Fruit fly (Drosophila melanogaster): ENCODE measurements around the gene Sema1a.

Gene Sema1a

dm6 chr2L:8699895-8700314 lies 158.0 kb downstream of the Sema1a start (continued):
- TF ChIP-seq CG1603 (tag; optimal IDR thresholded peaks at IDR 0.05) (peak; percentile 52), CG1602 (GFP tag; optimal IDR thresholded peaks at IDR 0.05) (no peak), gro (GFP tag; optimal IDR thresholded peaks at IDR 0.05) (peak; percentile 21), Sry-δ (GFP tag; optimal IDR thresholded peaks at IDR 0.05) (no peak), nerfin-1 (tag; optimal IDR thresholded peaks at IDR 0.05) (peak; percentile 44), CG3281 (GFP tag; optimal IDR thresholded peaks at IDR 0.05) (peak; percentile 69), CG4820 (GFP tag; optimal IDR thresholded peaks at IDR 0.05) (no peak), CG31224 (GFP tag; IDR thresholded peaks at IDR 0.05) (no peak), ftz-f1 (GFP tag; optimal IDR thresholded peaks at IDR 0.05) (peak; percentile 21), CG6854 (GFP tag; optimal IDR thresholded peaks at IDR 0.05) (peak; percentile 59), ssp (GFP tag; IDR thresholded peaks at IDR 0.05) (no peak), salm (tag; optimal IDR thresholded peaks at IDR 0.05) (peak; percentile 81), mld (GFP tag; IDR thresholded peaks at IDR 0.05; ENCODE audit: partially characterized antibody) (no peak), CG18011 (GFP tag; optimal IDR thresholded peaks at IDR 0.05) (peak; percentile 24), scrt (GFP tag; optimal IDR thresholded peaks at IDR 0.05) (peak; percentile 59), slbo (GFP tag; IDR thresholded peaks at IDR 0.05) (no peak), Trl (optimal IDR thresholded peaks at IDR 0.05) (no peak), Trl (GFP tag; optimal IDR thresholded peaks at IDR 0.05) (peak; percentile 1), CG30431 (GFP tag; optimal IDR thresholded peaks at IDR 0.05) (no peak), CG33213 (GFP tag; optimal IDR thresholded peaks at IDR 0.05) (peak; percentile 14), HmgZ (tag; optimal IDR thresholded peaks at IDR 0.05) (peak; percentile 67), Fer3 (tag; optimal IDR thresholded peaks at IDR 0.05) (peak; percentile 55), zen (tag; optimal IDR thresholded peaks at IDR 0.05) (no peak), CG5953 (GFP tag; IDR thresholded peaks at IDR 0.05) (no peak), TFAM (GFP tag; optimal IDR thresholded peaks at IDR 0.05) (no peak), CG2116 (GFP tag; optimal IDR thresholded peaks at IDR 0.05) (peak; percentile 42), CG8944 (GFP tag; optimal IDR thresholded peaks at IDR 0.05) (no peak), CG33557 (GFP tag; optimal IDR thresholded peaks at IDR 0.05) (no peak), CG15011 (GFP tag; optimal IDR thresholded peaks at IDR 0.05) (peak; percentile 50), CG15696 (tag; optimal IDR thresholded peaks at IDR 0.05) (no peak), Hsf (GFP tag; optimal IDR thresholded peaks at IDR 0.05) (no peak), dan (GFP tag; IDR thresholded peaks at IDR 0.05) (no peak), CG4282 (GFP tag; optimal IDR thresholded peaks at IDR 0.05) (no peak), CG32767 (GFP tag; IDR thresholded peaks at IDR 0.05) (peak; percentile 31; the same call in 1 of the 2 replicates), CHES-1-like (GFP tag; optimal IDR thresholded peaks at IDR 0.05) (no peak), B-H2 (GFP tag; optimal IDR thresholded peaks at IDR 0.05) (peak; percentile 63), usp (GFP tag; optimal IDR thresholded peaks at IDR 0.05) (no peak), Pdp1 (GFP tag; optimal IDR thresholded peaks at IDR 0.05) (peak in 1 of 2 experiments; percentile 57), MTF-1 (GFP tag; optimal IDR thresholded peaks at IDR 0.05; ENCODE audit: borderline replicate concordance) (peak; percentile 63), CG7839 (tag; optimal IDR thresholded peaks at IDR 0.05) (peak; percentile 2), CG4328 (GFP tag; optimal IDR thresholded peaks at IDR 0.05) (peak; percentile 52), grn (GFP tag; optimal IDR thresholded peaks at IDR 0.05) (peak; percentile 99), CG2120 (GFP tag; optimal IDR thresholded peaks at IDR 0.05) (peak; percentile 24), CG9876 (GFP tag; optimal IDR thresholded peaks at IDR 0.05) (no peak), Ravus (GFP tag; IDR thresholded peaks at IDR 0.05) (no peak), CG31365 (tag; optimal IDR thresholded peaks at IDR 0.05) (peak; percentile 29), Stat92E (GFP tag; optimal IDR thresholded peaks at IDR 0.05) (no peak), CG1529 (GFP tag; optimal IDR thresholded peaks at IDR 0.05) (peak; percentile 49), CG7786 (GFP tag; optimal IDR thresholded peaks at IDR 0.05) (no peak), CG18262 (tag; optimal IDR thresholded peaks at IDR 0.05) (no peak), CG6791 (GFP tag; IDR thresholded peaks at IDR 0.05; ENCODE audit: partially characterized antibody) (no peak)

All from whole organism, embryonic.